Worm (Caenorhabditis elegans) whole organism, L1 larva: Measurements from ENCODE around the gene T28B11.1.
A peak's percentile ranks its signal among the peaks of the same experiment; 100 is the strongest.

Experiments used
- C16A3.4 ChIP-seq: fragments of 150-350 bp; optimal IDR thresholded peaks from 2 replicates; lab custom pipeline; 2014; ENCODE audit warnings: missing biosample characterization, missing genetic modification characterization
- C34B4.2 ChIP-seq: sonication (generic microtip); optimal IDR thresholded peaks from 2 replicates; lab custom pipeline; 2017; ENCODE audit warnings: mild to moderate bottlenecking, missing genetic modification characterization, missing compliant biosample characterization
- aha-1 ChIP-seq: fragments of 150-350 bp; optimal IDR thresholded peaks from 2 replicates; lab custom pipeline; 2014; ENCODE audit warnings: missing biosample characterization, missing genetic modification characterization
- ceh-8 ChIP-seq: fragments of 200-800 bp; sonication (Bioruptor generic); optimal IDR thresholded peaks from 2 replicates; lab custom pipeline; 2018; ENCODE audit warnings: mild to moderate bottlenecking, missing genetic modification characterization, moderate library complexity, missing compliant biosample characterization
- ceh-88 ChIP-seq: fragments of 200-800 bp; sonication (Bioruptor generic); IDR thresholded peaks from 2 replicates; pipeline ENCODE4 v1.3.6; 2022; ENCODE audit warnings: missing genetic modification characterization, missing compliant biosample characterization
- dpl-1 ChIP-seq, 3 experiments: fragments of 150-350 bp in 2 of 3; sonication (generic microtip) in 1 of 3; optimal IDR thresholded peaks; 2 replicates each; lab custom pipeline; 2014 to 2017; ENCODE audit warnings: missing biosample characterization in 3 of 3, missing genetic modification characterization in 3 of 3, missing genetic modification reagents in 3 of 3
- dsc-1 ChIP-seq: sonication (generic microtip); optimal IDR thresholded peaks from 2 replicates; lab custom pipeline; 2016; ENCODE audit warnings: mild to moderate bottlenecking, missing genetic modification characterization, missing compliant biosample characterization
- egl-13 ChIP-seq: sonication (generic microtip); optimal IDR thresholded peaks from 2 replicates; lab custom pipeline; 2016; ENCODE audit warnings: missing genotype, missing genetic modification reagents, missing genetic modification characterization, missing compliant biosample characterization
- elt-2 ChIP-seq: sonication (generic microtip); optimal IDR thresholded peaks from 2 replicates; lab custom pipeline; 2016; ENCODE audit warnings: missing genetic modification characterization, mild to moderate bottlenecking, inconsistent platforms, missing compliant biosample characterization, missing genetic modification reagents
- fkh-10 ChIP-seq: sonication (generic microtip); optimal IDR thresholded peaks from 2 replicates; lab custom pipeline; 2017; ENCODE audit warnings: missing biosample characterization, missing genetic modification reagents, missing genetic modification characterization
- fkh-4 ChIP-seq: sonication (generic microtip); optimal IDR thresholded peaks from 2 replicates; lab custom pipeline; 2016; ENCODE audit warnings: missing compliant biosample characterization, missing genetic modification characterization, borderline replicate concordance
- fkh-8 ChIP-seq: sonication (generic microtip); optimal IDR thresholded peaks from 2 replicates; lab custom pipeline; 2016; ENCODE audit warnings: mild to moderate bottlenecking, missing genetic modification characterization, missing compliant biosample characterization
- grh-1 ChIP-seq: fragments of 200-800 bp; sonication (Bioruptor generic); IDR thresholded peaks from 2 replicates; pipeline ENCODE4 v1.3.6; 2022; ENCODE audit warnings: missing genetic modification reagents, missing genetic modification characterization, missing compliant biosample characterization
- hlh-4 ChIP-seq: sonication (generic microtip); optimal IDR thresholded peaks from 2 replicates; lab custom pipeline; 2016; ENCODE audit warnings: mild to moderate bottlenecking, missing genetic modification characterization, missing compliant biosample characterization
- irx-1 ChIP-seq: sonication (generic microtip); optimal IDR thresholded peaks from 2 replicates; lab custom pipeline; 2016; ENCODE audit warnings: missing genetic modification characterization, missing compliant biosample characterization
- jun-1 ChIP-seq: fragments of 150-350 bp; optimal IDR thresholded peaks from 2 replicates; lab custom pipeline; 2014; ENCODE audit warnings: missing biosample characterization, missing genetic modification reagents, missing genetic modification characterization
- lin-14 ChIP-seq: fragments of 200-800 bp; sonication (Bioruptor generic); optimal IDR thresholded peaks from 2 replicates; lab custom pipeline; 2018; ENCODE audit warnings: mild to moderate bottlenecking, missing genetic modification characterization, moderate library complexity, missing compliant biosample characterization
- lin-35 ChIP-seq, 2 experiments: fragments of 150-350 bp; optimal IDR thresholded peaks; 2 replicates each; lab custom pipeline; 2014; ENCODE audit warnings: missing biosample characterization in 2 of 2, missing genetic modification characterization in 2 of 2, missing genetic modification reagents in 2 of 2
- lin-39 ChIP-seq: fragments of 150-350 bp; optimal IDR thresholded peaks from 2 replicates; lab custom pipeline; 2014; ENCODE audit warnings: missing biosample characterization, missing genetic modification reagents, missing genetic modification characterization
- lsy-2 ChIP-seq, 2 experiments: fragments of 150-350 bp; optimal IDR thresholded peaks; 2 replicates each; lab custom pipeline; 2014; ENCODE audit warnings: missing biosample characterization in 2 of 2, missing genetic modification characterization in 2 of 2
- mdl-1 ChIP-seq, 2 experiments: fragments of 150-350 bp; optimal IDR thresholded peaks; 2 replicates each; lab custom pipeline; 2014 to 2017; ENCODE audit warnings: missing biosample characterization in 2 of 2, missing genetic modification characterization in 2 of 2, inconsistent platforms in 1 of 2
- mef-2 ChIP-seq: fragments of 150-350 bp; optimal IDR thresholded peaks from 2 replicates; lab custom pipeline; 2014; ENCODE audit warnings: missing biosample characterization, missing genetic modification characterization
- nhr-19 ChIP-seq: fragments of 200-800 bp; sonication (Bioruptor generic); conservative IDR thresholded peaks from 2 replicates; pipeline ENCODE4 v1.3.6; 2022; ENCODE audit warnings: missing genetic modification characterization, missing compliant biosample characterization
- nhr-20 ChIP-seq: sonication (generic microtip); optimal IDR thresholded peaks from 2 replicates; lab custom pipeline; 2016; ENCODE audit warnings: mild to moderate bottlenecking, missing genetic modification characterization, missing compliant biosample characterization
- nhr-28 ChIP-seq: fragments of 150-350 bp; optimal IDR thresholded peaks from 2 replicates; lab custom pipeline; 2014; ENCODE audit warnings: missing biosample characterization, missing genetic modification characterization
- nhr-47 ChIP-seq: sonication (generic microtip); optimal IDR thresholded peaks from 2 replicates; lab custom pipeline; 2016; ENCODE audit warnings: mild to moderate bottlenecking, missing genetic modification characterization, moderate library complexity, missing compliant biosample characterization
- nhr-71 ChIP-seq: sonication (generic microtip); optimal IDR thresholded peaks from 2 replicates; lab custom pipeline; 2016; ENCODE audit warnings: mild to moderate bottlenecking, missing genetic modification characterization, moderate library complexity, missing compliant biosample characterization
- nhr-76 ChIP-seq: sonication (generic microtip); optimal IDR thresholded peaks from 2 replicates; lab custom pipeline; 2017; ENCODE audit warnings: missing biosample characterization, missing genetic modification characterization
- nhr-77 ChIP-seq: fragments of 150-350 bp; optimal IDR thresholded peaks from 2 replicates; lab custom pipeline; 2014; ENCODE audit warnings: missing biosample characterization, missing genetic modification characterization
- nhr-84 ChIP-seq: sonication (generic microtip); optimal IDR thresholded peaks from 2 replicates; lab custom pipeline; 2017; ENCODE audit warnings: missing biosample characterization, missing genetic modification characterization
- nhr-85 ChIP-seq: sonication (generic microtip); peaks from one replicate; lab custom pipeline; 2016; ENCODE audit warnings: missing genetic modification characterization, inconsistent platforms, missing compliant biosample characterization
- nhr-90 ChIP-seq: sonication (generic microtip); optimal IDR thresholded peaks from 2 replicates; lab custom pipeline; 2016; ENCODE audit warnings: mild to moderate bottlenecking, missing genetic modification characterization, missing compliant biosample characterization; ENCODE audit not compliant: poor library complexity
- pag-3 ChIP-seq: sonication (generic microtip); optimal IDR thresholded peaks from 2 replicates; lab custom pipeline; 2017; ENCODE audit warnings: missing genetic modification characterization, mild to moderate bottlenecking, missing compliant biosample characterization, antibody characterized with exemption, borderline replicate concordance; ENCODE audit not compliant: insufficient read depth
- pax-3 ChIP-seq: fragments of 200-800 bp; sonication (Bioruptor generic); optimal IDR thresholded peaks from 2 replicates; lab custom pipeline; 2018; ENCODE audit warnings: mild to moderate bottlenecking, missing genetic modification characterization, moderate library complexity, missing compliant biosample characterization
- pqm-1 ChIP-seq: sonication (generic microtip); optimal IDR thresholded peaks from 3 replicates; lab custom pipeline; 2017; ENCODE audit warnings: missing biosample characterization, missing genetic modification characterization
- snpc-4 ChIP-seq: fragments of 150-350 bp; optimal IDR thresholded peaks from 2 replicates; lab custom pipeline; 2014; ENCODE audit warnings: missing biosample characterization, missing genetic modification characterization
- sptf-1 ChIP-seq: fragments of 150-350 bp; optimal IDR thresholded peaks from 2 replicates; lab custom pipeline; 2014; ENCODE audit warnings: missing biosample characterization, missing genetic modification characterization
- tlp-1 ChIP-seq: fragments of 150-350 bp; optimal IDR thresholded peaks from 2 replicates; lab custom pipeline; 2014; ENCODE audit warnings: missing biosample characterization, missing genetic modification characterization
- unc-130 ChIP-seq: fragments of 150-350 bp; optimal IDR thresholded peaks from 2 replicates; lab custom pipeline; 2017; ENCODE audit warnings: missing biosample characterization, missing genetic modification characterization, inconsistent platforms
- zip-4 ChIP-seq: fragments of 200-800 bp; sonication (Bioruptor generic); optimal IDR thresholded peaks from 2 replicates; lab custom pipeline; 2018; ENCODE audit warnings: mild to moderate bottlenecking, missing genetic modification characterization, moderate library complexity, missing compliant biosample characterization
- ztf-11 ChIP-seq, 2 experiments: sonication (generic microtip); optimal IDR thresholded peaks; 2 replicates each; lab custom pipeline; 2016 to 2017; ENCODE audit warnings: missing genetic modification characterization in 2 of 2, missing biosample characterization in 1 of 2, missing compliant biosample characterization in 1 of 2
- ztf-4 ChIP-seq: fragments of 150-350 bp; optimal IDR thresholded peaks from 2 replicates; lab custom pipeline; 2014; ENCODE audit warnings: missing biosample characterization, missing genetic modification characterization

Gene T28B11.1

ce11 chrV:10731989-10732472 lies at the start of gene T28B11.1:
Gene T28B11.1, minus strand, starts transcription at chrV:10732422.
- TF ChIP-seq elt-2 (tag; lab: Kevin White, UChicago) (peak; percentile 78), ceh-88 (GFP tag; lab: Robert Waterston, UW) (no peak), dsc-1 (tag; lab: Kevin White, UChicago) (no peak), fkh-8 (tag; lab: Kevin White, UChicago) (no peak), ztf-4 (tag; lab: Kevin White, UChicago) (no peak), lin-39 (tag; lab: Kevin White, UChicago) (no peak), lin-35 (GFP tag; optimal IDR thresholded peaks at IDR 0.05; lab: Kevin White, UChicago) (peak in 1 of 2 experiments; percentile 3), C16A3.4 (tag; lab: Kevin White, UChicago) (no peak), pax-3 (no peak), dpl-1 (GFP tag; optimal IDR thresholded peaks at IDR 0.05; lab: Kevin White, UChicago) (no peak), fkh-4 (tag; lab: Kevin White, UChicago) (no peak)
- TF ChIP-seq, all 84 proteins: peak for 2

ce11 chrV:10776528-10777055 lies 44.4 kb upstream of the T28B11.1 start, which contains the start of gene D1054.5:
Gene D1054.5, minus strand, starts transcription at chrV:10776578.
- TF ChIP-seq elt-2 (tag; lab: Kevin White, UChicago) = peak; percentile 94
- peak; percentile 30 for TF ChIP-seq jun-1 (tag; lab: Kevin White, UChicago)
- no peak for TF ChIP-seq pax-3

- TF ChIP-seq lsy-2 (tag; optimal IDR thresholded peaks at IDR 0.05; lab: Kevin White, UChicago) (no peak), nhr-85 (tag; lab: Kevin White, UChicago) (peak; percentile 19)
Measured at ce11 chrV:10773216-10773615, 41.0 kb upstream of the T28B11.1 start.

- TF ChIP-seq sptf-1 (tag; lab: Kevin White, UChicago) (no peak), nhr-90 (tag; lab: Kevin White, UChicago) (no peak), fkh-4 (tag; lab: Kevin White, UChicago) (no peak), nhr-71 (tag; lab: Kevin White, UChicago) (no peak), mef-2 (tag; lab: Kevin White, UChicago) (no peak), pag-3 (tag; lab: Kevin White, UChicago) (no peak), tlp-1 (tag; lab: Kevin White, UChicago) (no peak), fkh-8 (tag; lab: Kevin White, UChicago) (no peak), nhr-28 (tag; lab: Kevin White, UChicago) (no peak), hlh-4 (tag; lab: Kevin White, UChicago) (no peak), pqm-1 (tag; lab: Kevin White, UChicago) (no peak), elt-2 (tag; lab: Kevin White, UChicago) (no peak), snpc-4 (tag; lab: Kevin White, UChicago) (no peak), irx-1 (tag; lab: Kevin White, UChicago) (no peak), nhr-84 (no peak), ceh-8 (GFP tag; lab: Kevin White, UChicago) (no peak), C16A3.4 (tag; lab: Kevin White, UChicago) (no peak), nhr-20 (tag; lab: Kevin White, UChicago) (no peak), zip-4 (GFP tag; lab: Kevin White, UChicago) (no peak), nhr-85 (tag; lab: Kevin White, UChicago) (no peak)
Measured at ce11 chrV:10771390-10771789, 39.2 kb upstream of the T28B11.1 start, which contains the start of gene D1054.3. Gene D1054.3, plus strand, starts transcription at chrV:10771451.

ce11 chrV:10770026-10770425 lies 37.8 kb upstream of the T28B11.1 start, which contains the start of the genes D1054.1 and pas-2:
Gene D1054.1, minus strand, starts transcription at chrV:10770217.
Gene pas-2, plus strand, starts transcription at chrV:10770368.
- TF ChIP-seq nhr-19 = no peak
- no peak for TF ChIP-seq fkh-10
- no peak for TF ChIP-seq irx-1 (tag; lab: Kevin White, UChicago)
- no peak for TF ChIP-seq aha-1 (tag; lab: Kevin White, UChicago)
- TF ChIP-seq egl-13 = no peak
- no peak for TF ChIP-seq ztf-4 (tag; lab: Kevin White, UChicago)
- TF ChIP-seq snpc-4 (tag; lab: Kevin White, UChicago) = peak; percentile 19
- no peak for TF ChIP-seq pax-3
- TF ChIP-seq nhr-77 = no peak
- no peak for TF ChIP-seq grh-1 (GFP tag; lab: Robert Waterston, UW)
- TF ChIP-seq nhr-84 = no peak
- no peak for TF ChIP-seq nhr-76 (tag; lab: Kevin White, UChicago)
- TF ChIP-seq lin-14 (GFP tag; lab: Kevin White, UChicago) = peak; percentile 54
- no peak for TF ChIP-seq unc-130 (tag; lab: Kevin White, UChicago)
- TF ChIP-seq nhr-47 (tag; lab: Kevin White, UChicago) = no peak
- no peak for TF ChIP-seq ztf-11 (tag; optimal IDR thresholded peaks at IDR 0.05; lab: Kevin White, UChicago)
- no peak for TF ChIP-seq nhr-85 (tag; lab: Kevin White, UChicago)
- TF ChIP-seq fkh-4 (tag; lab: Kevin White, UChicago) = no peak
- no peak for TF ChIP-seq C34B4.2 (tag; lab: Kevin White, UChicago)
- TF ChIP-seq mdl-1 (tag; optimal IDR thresholded peaks at IDR 0.05; lab: Kevin White, UChicago) = no peak
